Worm (Caenorhabditis elegans) whole organism, L1 larva: ENCODE measurements around the gene sir-2.3.
A peak's percentile ranks its signal among the peaks of the same experiment; 100 is the strongest.

Experiments used
- Y116A8C.19 ChIP-seq: sonication (generic microtip); optimal IDR thresholded peaks from 2 replicates; lab custom pipeline; 2016; ENCODE audit warnings: missing compliant biosample characterization, missing genetic modification characterization, borderline replicate concordance
- aha-1 ChIP-seq: fragments of 150-350 bp; optimal IDR thresholded peaks from 2 replicates; lab custom pipeline; 2014; ENCODE audit warnings: missing biosample characterization, missing genetic modification characterization
- alr-1 ChIP-seq: fragments of 200-800 bp; sonication (Bioruptor generic); optimal IDR thresholded peaks from 2 replicates; lab custom pipeline; 2018; ENCODE audit warnings: borderline replicate concordance, mild to moderate bottlenecking, missing genetic modification characterization, missing compliant biosample characterization
- ama-1 ChIP-seq: fragments of 150-350 bp; optimal IDR thresholded peaks from 2 replicates; lab custom pipeline; 2014
- blmp-1 ChIP-seq: fragments of 150-350 bp; optimal IDR thresholded peaks from 2 replicates; lab custom pipeline; 2014; ENCODE audit warnings: missing biosample characterization, missing genetic modification characterization
- ceh-63 ChIP-seq: fragments of 200-800 bp; sonication (Bioruptor generic); optimal IDR thresholded peaks from 2 replicates; lab custom pipeline; 2018; ENCODE audit warnings: mild to moderate bottlenecking, missing genetic modification characterization, missing compliant biosample characterization
- ceh-88 ChIP-seq: fragments of 200-800 bp; sonication (Bioruptor generic); IDR thresholded peaks from 2 replicates; pipeline ENCODE4 v1.3.6; 2022; ENCODE audit warnings: missing genetic modification characterization, missing compliant biosample characterization
- dpl-1 ChIP-seq, 3 experiments: fragments of 150-350 bp in 2 of 3; sonication (generic microtip) in 1 of 3; optimal IDR thresholded peaks; 2 replicates each; lab custom pipeline; 2014 to 2017; ENCODE audit warnings: missing biosample characterization in 3 of 3, missing genetic modification characterization in 3 of 3, missing genetic modification reagents in 3 of 3
- efl-1 ChIP-seq, 4 experiments: fragments of 150-350 bp; optimal IDR thresholded peaks in 3 of 4; peaks in 1 of 4; 1 replicate in 1 of 4; 2 replicates in 3 of 4; lab custom pipeline; 2014; ENCODE audit warnings: missing biosample characterization in 2 of 4, missing genetic modification characterization in 2 of 4, missing genetic modification reagents in 2 of 4
- elt-2 ChIP-seq: sonication (generic microtip); optimal IDR thresholded peaks from 2 replicates; lab custom pipeline; 2016; ENCODE audit warnings: missing genetic modification characterization, mild to moderate bottlenecking, inconsistent platforms, missing compliant biosample characterization, missing genetic modification reagents
- elt-3 ChIP-seq, 6 experiments: fragments of 150-350 bp in 1 of 6; sonication (generic microtip); optimal IDR thresholded peaks; 2 replicates each; lab custom pipeline; 2017 to 2018; ENCODE audit warnings: missing biosample characterization in 6 of 6, missing genetic modification characterization in 6 of 6, inconsistent platforms in 1 of 6
- fkh-10 ChIP-seq: sonication (generic microtip); optimal IDR thresholded peaks from 2 replicates; lab custom pipeline; 2017; ENCODE audit warnings: missing biosample characterization, missing genetic modification reagents, missing genetic modification characterization
- fkh-8 ChIP-seq: sonication (generic microtip); optimal IDR thresholded peaks from 2 replicates; lab custom pipeline; 2016; ENCODE audit warnings: mild to moderate bottlenecking, missing genetic modification characterization, missing compliant biosample characterization
- grh-1 ChIP-seq: fragments of 200-800 bp; sonication (Bioruptor generic); IDR thresholded peaks from 2 replicates; pipeline ENCODE4 v1.3.6; 2022; ENCODE audit warnings: missing genetic modification reagents, missing genetic modification characterization, missing compliant biosample characterization
- hlh-17 ChIP-seq: fragments of 200-800 bp; sonication (Bioruptor generic); optimal IDR thresholded peaks from 2 replicates; lab custom pipeline; 2018; ENCODE audit warnings: missing genetic modification characterization, mild to moderate bottlenecking, missing compliant biosample characterization, moderate library complexity, borderline replicate concordance
- hlh-4 ChIP-seq: sonication (generic microtip); optimal IDR thresholded peaks from 2 replicates; lab custom pipeline; 2016; ENCODE audit warnings: mild to moderate bottlenecking, missing genetic modification characterization, missing compliant biosample characterization
- hpl-2 ChIP-seq: fragments of 150-350 bp; optimal IDR thresholded peaks from 2 replicates; lab custom pipeline; 2014; ENCODE audit warnings: missing biosample characterization, missing genetic modification reagents, missing genetic modification characterization
- irx-1 ChIP-seq: sonication (generic microtip); optimal IDR thresholded peaks from 2 replicates; lab custom pipeline; 2016; ENCODE audit warnings: missing genetic modification characterization, missing compliant biosample characterization
- isw-1 ChIP-seq: fragments of 200-800 bp; sonication (Bioruptor generic); IDR thresholded peaks from 2 replicates; pipeline ENCODE4 v1.3.6; 2022; ENCODE audit warnings: missing genetic modification characterization, missing compliant biosample characterization
- jun-1 ChIP-seq: fragments of 150-350 bp; optimal IDR thresholded peaks from 2 replicates; lab custom pipeline; 2014; ENCODE audit warnings: missing biosample characterization, missing genetic modification reagents, missing genetic modification characterization
- lin-14 ChIP-seq: fragments of 200-800 bp; sonication (Bioruptor generic); optimal IDR thresholded peaks from 2 replicates; lab custom pipeline; 2018; ENCODE audit warnings: mild to moderate bottlenecking, missing genetic modification characterization, moderate library complexity, missing compliant biosample characterization
- lin-35 ChIP-seq, 2 experiments: fragments of 150-350 bp; optimal IDR thresholded peaks; 2 replicates each; lab custom pipeline; 2014; ENCODE audit warnings: missing biosample characterization in 2 of 2, missing genetic modification characterization in 2 of 2, missing genetic modification reagents in 2 of 2
- lir-3 ChIP-seq: sonication (generic microtip); optimal IDR thresholded peaks from 2 replicates; lab custom pipeline; 2016; ENCODE audit warnings: mild to moderate bottlenecking, missing genetic modification characterization, moderate library complexity, missing compliant biosample characterization; ENCODE audit not compliant: poor library complexity
- mdl-1 ChIP-seq, 2 experiments: fragments of 150-350 bp; optimal IDR thresholded peaks; 2 replicates each; lab custom pipeline; 2014 to 2017; ENCODE audit warnings: missing biosample characterization in 2 of 2, missing genetic modification characterization in 2 of 2, inconsistent platforms in 1 of 2
- mef-2 ChIP-seq: fragments of 150-350 bp; optimal IDR thresholded peaks from 2 replicates; lab custom pipeline; 2014; ENCODE audit warnings: missing biosample characterization, missing genetic modification characterization
- nhr-11 ChIP-seq: fragments of 150-350 bp; optimal IDR thresholded peaks from 2 replicates; lab custom pipeline; 2014; ENCODE audit warnings: missing biosample characterization, missing genetic modification characterization
- nhr-12 ChIP-seq: sonication (generic microtip); optimal IDR thresholded peaks from 2 replicates; lab custom pipeline; 2017; ENCODE audit warnings: missing biosample characterization, missing genetic modification characterization
- nhr-19 ChIP-seq: fragments of 200-800 bp; sonication (Bioruptor generic); conservative IDR thresholded peaks from 2 replicates; pipeline ENCODE4 v1.3.6; 2022; ENCODE audit warnings: missing genetic modification characterization, missing compliant biosample characterization
- nhr-20 ChIP-seq: sonication (generic microtip); optimal IDR thresholded peaks from 2 replicates; lab custom pipeline; 2016; ENCODE audit warnings: mild to moderate bottlenecking, missing genetic modification characterization, missing compliant biosample characterization
- nhr-28 ChIP-seq: fragments of 150-350 bp; optimal IDR thresholded peaks from 2 replicates; lab custom pipeline; 2014; ENCODE audit warnings: missing biosample characterization, missing genetic modification characterization
- nhr-71 ChIP-seq: sonication (generic microtip); optimal IDR thresholded peaks from 2 replicates; lab custom pipeline; 2016; ENCODE audit warnings: mild to moderate bottlenecking, missing genetic modification characterization, moderate library complexity, missing compliant biosample characterization
- nhr-76 ChIP-seq: sonication (generic microtip); optimal IDR thresholded peaks from 2 replicates; lab custom pipeline; 2017; ENCODE audit warnings: missing biosample characterization, missing genetic modification characterization
- nhr-85 ChIP-seq: sonication (generic microtip); peaks from one replicate; lab custom pipeline; 2016; ENCODE audit warnings: missing genetic modification characterization, inconsistent platforms, missing compliant biosample characterization
- nhr-90 ChIP-seq: sonication (generic microtip); optimal IDR thresholded peaks from 2 replicates; lab custom pipeline; 2016; ENCODE audit warnings: mild to moderate bottlenecking, missing genetic modification characterization, missing compliant biosample characterization; ENCODE audit not compliant: poor library complexity
- pag-3 ChIP-seq: sonication (generic microtip); optimal IDR thresholded peaks from 2 replicates; lab custom pipeline; 2017; ENCODE audit warnings: missing genetic modification characterization, mild to moderate bottlenecking, missing compliant biosample characterization, antibody characterized with exemption, borderline replicate concordance; ENCODE audit not compliant: insufficient read depth
- rnt-1 ChIP-seq: sonication (generic microtip); optimal IDR thresholded peaks from 2 replicates; lab custom pipeline; 2016; ENCODE audit warnings: mild to moderate bottlenecking, missing genetic modification characterization, moderate library complexity, missing compliant biosample characterization
- skn-1 ChIP-seq: fragments of 150-350 bp; optimal IDR thresholded peaks from 2 replicates; lab custom pipeline; 2014; ENCODE audit warnings: missing biosample characterization, missing genetic modification characterization
- snpc-4 ChIP-seq: fragments of 150-350 bp; optimal IDR thresholded peaks from 2 replicates; lab custom pipeline; 2014; ENCODE audit warnings: missing biosample characterization, missing genetic modification characterization
- snu-23 ChIP-seq: sonication (generic microtip); optimal IDR thresholded peaks from 2 replicates; lab custom pipeline; 2016; ENCODE audit warnings: missing genetic modification characterization, missing compliant biosample characterization
- sptf-1 ChIP-seq: fragments of 150-350 bp; optimal IDR thresholded peaks from 2 replicates; lab custom pipeline; 2014; ENCODE audit warnings: missing biosample characterization, missing genetic modification characterization
- tlp-1 ChIP-seq: fragments of 150-350 bp; optimal IDR thresholded peaks from 2 replicates; lab custom pipeline; 2014; ENCODE audit warnings: missing biosample characterization, missing genetic modification characterization
- unc-130 ChIP-seq: fragments of 150-350 bp; optimal IDR thresholded peaks from 2 replicates; lab custom pipeline; 2017; ENCODE audit warnings: missing biosample characterization, missing genetic modification characterization, inconsistent platforms
- unc-30 ChIP-seq: sonication (generic microtip); optimal IDR thresholded peaks from 2 replicates; lab custom pipeline; 2017; ENCODE audit warnings: missing biosample characterization, missing genetic modification characterization
- unc-86 ChIP-seq: sonication (generic microtip); optimal IDR thresholded peaks from 2 replicates; lab custom pipeline; 2016; ENCODE audit warnings: missing genetic modification characterization, missing compliant biosample characterization
- unc-98 ChIP-seq: fragments of 200-800 bp; sonication (Bioruptor generic); IDR thresholded peaks from 2 replicates; pipeline ENCODE4 v1.3.6; 2022; ENCODE audit warnings: missing genetic modification characterization, missing compliant biosample characterization
- ztf-11 ChIP-seq, 2 experiments: sonication (generic microtip); optimal IDR thresholded peaks; 2 replicates each; lab custom pipeline; 2016 to 2017; ENCODE audit warnings: missing genetic modification characterization in 2 of 2, missing biosample characterization in 1 of 2, missing compliant biosample characterization in 1 of 2

sir-2.3 gene

ce11 chrX:13323697-13324096 is 7.8 kb upstream of the sir-2.3 start:
- TF ChIP-seq lin-14 (GFP tag; lab: Kevin White, UChicago) (peak; percentile 10), efl-1 (optimal IDR thresholded peaks at IDR 0.05; lab: Kevin White, UChicago) (no peak), efl-1 (GFP tag; optimal IDR thresholded peaks at IDR 0.05 in 1 of 2; lab: Kevin White, UChicago) (peak in 1 of 2 experiments; percentile 74), fkh-10 (no peak), ceh-63 (GFP tag; lab: Kevin White, UChicago) (peak; percentile 41), nhr-85 (peak; percentile 59)

ce11 chrX:13324326-13324725 is 7.2 kb upstream of the sir-2.3 start:
- TF ChIP-seq aha-1 (no peak), fkh-8 (tag; lab: Kevin White, UChicago) (no peak), lin-14 (GFP tag; lab: Kevin White, UChicago) (peak; percentile 40), unc-98 (GFP tag; lab: Robert Waterston, UW) (no peak), lir-3 (tag; lab: Kevin White, UChicago) (no peak), pag-3 (tag; lab: Kevin White, UChicago) (peak; percentile 30), hlh-4 (tag; lab: Kevin White, UChicago) (no peak), rnt-1 (tag; lab: Kevin White, UChicago) (peak; percentile 3), nhr-28 (no peak), elt-3 (tag; optimal IDR thresholded peaks at IDR 0.05; lab: Kevin White, UChicago) (peak in 3 of 6 experiments; percentile 19 to 43 (median 37)), grh-1 (GFP tag; lab: Robert Waterston, UW) (peak; percentile 59), hpl-2 (GFP tag; lab: Kevin White, UChicago) (no peak), nhr-90 (peak; percentile 11), fkh-10 (no peak), nhr-19 (GFP tag; lab: Robert Waterston, UW) (0 out of 2 replicates have a peak, but pooled peaks have one; percentile 6), unc-130 (tag; lab: Kevin White, UChicago) (peak; percentile 7), jun-1 (no peak), elt-2 (peak; percentile 2), lin-35 (GFP tag; optimal IDR thresholded peaks at IDR 0.05; lab: Kevin White, UChicago) (no peak), nhr-11 (no peak), ama-1 (lab: Kevin White, UChicago) (no peak), nhr-71 (tag; lab: Kevin White, UChicago) (peak; percentile 58), nhr-20 (tag; lab: Kevin White, UChicago) (peak; percentile 42), skn-1 (tag; lab: Kevin White, UChicago) (no peak), isw-1 (GFP tag; lab: Robert Waterston, UW) (no peak), nhr-12 (no peak), nhr-76 (tag; lab: Kevin White, UChicago) (no peak), snu-23 (GFP tag; lab: Kevin White, UChicago) (peak; percentile 12), nhr-85 (peak; percentile 85), mdl-1 (tag; optimal IDR thresholded peaks at IDR 0.05; lab: Kevin White, UChicago) (no peak)

ce11 chrX:13325039-13325438 is 6.4 kb upstream of the sir-2.3 start:
- TF ChIP-seq tlp-1 (tag; lab: Kevin White, UChicago) = no peak
- peak; percentile 1 for TF ChIP-seq nhr-71 (tag; lab: Kevin White, UChicago)
- no peak for TF ChIP-seq dpl-1 (GFP tag; optimal IDR thresholded peaks at IDR 0.05; lab: Kevin White, UChicago)
- no peak for TF ChIP-seq pag-3 (tag; lab: Kevin White, UChicago)
- TF ChIP-seq blmp-1 (tag; lab: Kevin White, UChicago) = peak; percentile 56
- TF ChIP-seq lin-14 (GFP tag; lab: Kevin White, UChicago) = no peak

- TF ChIP-seq unc-30 (tag; lab: Kevin White, UChicago) (no peak), nhr-76 (tag; lab: Kevin White, UChicago) (no peak), fkh-8 (tag; lab: Kevin White, UChicago) (no peak), ceh-88 (GFP tag; lab: Robert Waterston, UW) (no peak), mef-2 (tag; lab: Kevin White, UChicago) (no peak), nhr-85 (peak; percentile 58), Y116A8C.19 (tag; lab: Kevin White, UChicago) (no peak), sptf-1 (tag; lab: Kevin White, UChicago) (no peak), ama-1 (lab: Kevin White, UChicago) (no peak), ztf-11 (tag; optimal IDR thresholded peaks at IDR 0.05; lab: Kevin White, UChicago) (no peak), alr-1 (tag; lab: Kevin White, UChicago) (no peak), lin-14 (GFP tag; lab: Kevin White, UChicago) (peak; percentile 21), hlh-17 (GFP tag; lab: Kevin White, UChicago) (no peak), blmp-1 (tag; lab: Kevin White, UChicago) (peak; percentile 9), nhr-28 (no peak), ceh-63 (GFP tag; lab: Kevin White, UChicago) (no peak), snpc-4 (tag; lab: Kevin White, UChicago) (no peak), irx-1 (no peak), unc-86 (tag; lab: Kevin White, UChicago) (no peak), unc-130 (tag; lab: Kevin White, UChicago) (no peak)
Measured at ce11 chrX:13328034-13328433, 3.5 kb upstream of the sir-2.3 start, which contains the start of gene sir-2.2. sir-2.2 (plus strand) TSS chrX:13328067.
